Worm (Caenorhabditis elegans) whole organism, L2 larva: Measurements from ENCODE around the gene best-9.

Experiments used
- R02D3.7 ChIP-seq: fragments of 150-350 bp; optimal IDR thresholded peaks from 2 replicates; lab custom pipeline; 2014; ENCODE audit warnings: missing biosample characterization, missing genetic modification characterization
- mdl-1 ChIP-seq, 2 experiments: fragments of 150-350 bp in 1 of 2; sonication (generic microtip) in 1 of 2; optimal IDR thresholded peaks; 2 replicates each; lab custom pipeline; 2017; ENCODE audit warnings: missing biosample characterization in 2 of 2, missing genetic modification characterization in 2 of 2
- nhr-10 ChIP-seq: sonication (generic microtip); optimal IDR thresholded peaks from 2 replicates; lab custom pipeline; 2017; ENCODE audit warnings: missing biosample characterization, missing genetic modification characterization
- snpc-4 ChIP-seq: fragments of 150-350 bp; optimal IDR thresholded peaks from 2 replicates; lab custom pipeline; 2014; ENCODE audit warnings: missing biosample characterization, missing genetic modification characterization
- ztf-11 ChIP-seq: sonication (generic microtip); optimal IDR thresholded peaks from 2 replicates; lab custom pipeline; 2017; ENCODE audit warnings: missing biosample characterization, missing genetic modification characterization

ce11 chrIV:6577914-6578313 lies 17.4 kb downstream of the best-9 start, which contains the start of gene C43G2.3:
- TF ChIP-seq mdl-1 (tag; optimal IDR thresholded peaks at IDR 0.05; lab: Kevin White, UChicago) (no peak), ztf-11 (tag; lab: Kevin White, UChicago) (no peak), R02D3.7 (tag; lab: Kevin White, UChicago) (no peak), snpc-4 (tag; lab: Kevin White, UChicago) (no peak), nhr-10 (tag; lab: Kevin White, UChicago) (no peak)
